Fruit fly (Drosophila melanogaster) whole organism, prepupa: ENCODE results near the gene CG18598.
A peak's percentile ranks its signal among the peaks of the same experiment; 100 is the strongest.

Source experiments
- Blimp-1 ChIP-seq: fragments of 200-800 bp; sonication (Bioruptor generic); optimal IDR thresholded peaks from 3 replicates; lab custom pipeline; 2017; ENCODE audit warnings: missing biosample characterization, missing genetic modification characterization, mild to moderate bottlenecking, moderate library complexity, missing genetic modification reagents
- CG10631 ChIP-seq: fragments of 200-800 bp; sonication (Bioruptor generic); optimal IDR thresholded peaks from 2 replicates; lab custom pipeline; 2016; ENCODE audit warnings: missing biosample characterization, missing genetic modification characterization
- CG11294 ChIP-seq: fragments of 200-800 bp; sonication (Bioruptor generic); IDR thresholded peaks from 2 replicates; pipeline ENCODE4 v1.3.6; 2022; ENCODE audit warnings: missing biosample characterization, missing genetic modification characterization
- CG11762 ChIP-seq: fragments of 200-800 bp; sonication (Bioruptor generic); optimal IDR thresholded peaks from 3 replicates; lab custom pipeline; 2016; ENCODE audit warnings: missing biosample characterization, missing genetic modification characterization; ENCODE audit not compliant: insufficient read depth
- CG11902 ChIP-seq: fragments of 200-800 bp; sonication (Bioruptor generic); optimal IDR thresholded peaks from 3 replicates; lab custom pipeline; 2016; ENCODE audit warnings: missing biosample characterization, missing genetic modification characterization
- CG16779 ChIP-seq: fragments of 200-800 bp; sonication (Bioruptor generic); optimal IDR thresholded peaks from 3 replicates; lab custom pipeline; 2017; ENCODE audit warnings: missing biosample characterization, mild to moderate bottlenecking, missing genetic modification characterization
- CG3032 ChIP-seq: fragments of 200-800 bp; optimal IDR thresholded peaks from 2 replicates; lab custom pipeline; 2019; ENCODE audit warnings: missing biosample characterization, mild to moderate bottlenecking, missing genetic modification characterization, moderate library complexity
- CG31627 ChIP-seq: fragments of 200-800 bp; sonication (Bioruptor generic); optimal IDR thresholded peaks from 3 replicates; lab custom pipeline; 2016; ENCODE audit warnings: missing biosample characterization, missing genetic modification characterization
- CG32006 ChIP-seq: fragments of 200-800 bp; sonication (Bioruptor generic); optimal IDR thresholded peaks from 3 replicates; lab custom pipeline; 2017; ENCODE audit warnings: missing biosample characterization, mild to moderate bottlenecking, missing genetic modification characterization
- CG34406 ChIP-seq: fragments of 200-800 bp; sonication (Bioruptor generic); optimal IDR thresholded peaks from 3 replicates; lab custom pipeline; 2016; ENCODE audit warnings: missing biosample characterization, missing genetic modification characterization
- CG3919 ChIP-seq: fragments of 200-800 bp; sonication (Bioruptor generic); optimal IDR thresholded peaks from 3 replicates; lab custom pipeline; 2016; ENCODE audit warnings: missing biosample characterization, missing genetic modification characterization
- CG4318 ChIP-seq: fragments of 200-800 bp; sonication (Bioruptor generic); optimal IDR thresholded peaks from 3 replicates; lab custom pipeline; 2017; ENCODE audit warnings: missing biosample characterization, mild to moderate bottlenecking, missing genetic modification characterization
- CG6163 ChIP-seq: fragments of 200-800 bp; sonication (Bioruptor generic); IDR thresholded peaks from 3 replicates; pipeline ENCODE4 v1.3.6; 2022; ENCODE audit warnings: missing biosample characterization, missing genetic modification characterization
- CG6276 ChIP-seq: fragments of 200-800 bp; sonication (Bioruptor generic); optimal IDR thresholded peaks from 2 replicates; lab custom pipeline; 2017; ENCODE audit warnings: missing biosample characterization, mild to moderate bottlenecking, missing genetic modification characterization
- CG6792 ChIP-seq: fragments of 200-800 bp; sonication (Bioruptor generic); optimal IDR thresholded peaks from 3 replicates; lab custom pipeline; 2016; ENCODE audit warnings: missing biosample characterization, missing genetic modification characterization
- CG6808 ChIP-seq: fragments of 200-800 bp; sonication (Bioruptor generic); optimal IDR thresholded peaks from 3 replicates; lab custom pipeline; 2017; ENCODE audit warnings: missing biosample characterization, missing genetic modification characterization, mild to moderate bottlenecking, moderate library complexity, missing genetic modification reagents
- CG7368 ChIP-seq: fragments of 200-800 bp; sonication (Bioruptor generic); optimal IDR thresholded peaks from 3 replicates; lab custom pipeline; 2016; ENCODE audit warnings: missing biosample characterization, missing genetic modification characterization
- CG8119 ChIP-seq: fragments of 200-800 bp; sonication (Bioruptor generic); IDR thresholded peaks from 3 replicates; pipeline ENCODE4 v1.3.6; 2022; ENCODE audit warnings: missing biosample characterization, missing genetic modification characterization
- CG8632 ChIP-seq: fragments of 200-800 bp; sonication (Bioruptor generic); optimal IDR thresholded peaks from 3 replicates; lab custom pipeline; 2016; ENCODE audit warnings: missing biosample characterization, missing genetic modification characterization
- CG9139 ChIP-seq: fragments of 200-800 bp; sonication (Bioruptor generic); optimal IDR thresholded peaks from 3 replicates; lab custom pipeline; 2017; ENCODE audit warnings: missing biosample characterization, mild to moderate bottlenecking, missing genetic modification characterization
- Eip75B ChIP-seq: fragments of 200-800 bp; sonication (Bioruptor generic); optimal IDR thresholded peaks from 3 replicates; lab custom pipeline; 2016; ENCODE audit warnings: missing biosample characterization, missing genetic modification characterization
- Eip78C ChIP-seq: fragments of 200-800 bp; sonication (Bioruptor generic); peaks from one replicate; lab custom pipeline; 2016; ENCODE audit warnings: missing biosample characterization, missing genetic modification characterization
- Eip93F ChIP-seq: fragments of 200-800 bp; sonication (Bioruptor generic); optimal IDR thresholded peaks from 2 replicates; lab custom pipeline; 2016; ENCODE audit warnings: missing biosample characterization, mild to moderate bottlenecking, missing genetic modification characterization
- Ets21C ChIP-seq: fragments of 200-800 bp; sonication (Bioruptor generic); optimal IDR thresholded peaks from 3 replicates; lab custom pipeline; 2016; ENCODE audit warnings: missing biosample characterization, missing genetic modification characterization
- Ets96B ChIP-seq: fragments of 200-800 bp; optimal IDR thresholded peaks from 2 replicates; lab custom pipeline; 2019; ENCODE audit warnings: missing biosample characterization, mild to moderate bottlenecking, missing genetic modification characterization, moderate library complexity
- Hr38 ChIP-seq: sonication (Bioruptor generic); optimal IDR thresholded peaks from 2 replicates; lab custom pipeline; 2016; ENCODE audit warnings: missing biosample characterization, missing genetic modification characterization
- Hr39 ChIP-seq: fragments of 200-800 bp; sonication (Bioruptor generic); optimal IDR thresholded peaks from 2 replicates; lab custom pipeline; 2016; ENCODE audit warnings: missing biosample characterization, missing genetic modification characterization
- Lpt ChIP-seq: fragments of 200-800 bp; sonication (Bioruptor generic); optimal IDR thresholded peaks from 3 replicates; lab custom pipeline; 2016; ENCODE audit warnings: missing biosample characterization, missing genetic modification characterization
- OdsH ChIP-seq: fragments of 200-800 bp; sonication (Bioruptor generic); optimal IDR thresholded peaks from 3 replicates; lab custom pipeline; 2016; ENCODE audit warnings: missing biosample characterization, missing genetic modification characterization
- Smox ChIP-seq: fragments of 200-800 bp; sonication (Bioruptor generic); optimal IDR thresholded peaks from 3 replicates; lab custom pipeline; 2016; ENCODE audit warnings: missing biosample characterization, missing genetic modification characterization
- Sox102F ChIP-seq: fragments of 200-800 bp; sonication (Bioruptor generic); optimal IDR thresholded peaks from 2 replicates; lab custom pipeline; 2016; ENCODE audit warnings: missing biosample characterization, mild to moderate bottlenecking, missing genetic modification characterization
- Sox15 ChIP-seq: fragments of 200-800 bp; sonication (Bioruptor generic); optimal IDR thresholded peaks from 3 replicates; lab custom pipeline; 2016; ENCODE audit warnings: missing biosample characterization, missing genetic modification characterization
- achi ChIP-seq: fragments of 200-800 bp; sonication (Bioruptor generic); optimal IDR thresholded peaks from 3 replicates; lab custom pipeline; 2016; ENCODE audit warnings: missing biosample characterization, missing genetic modification characterization
- acj6 ChIP-seq: fragments of 200-800 bp; sonication (Bioruptor generic); optimal IDR thresholded peaks from 3 replicates; lab custom pipeline; 2016; ENCODE audit warnings: missing biosample characterization, missing genetic modification characterization
- cyc ChIP-seq: fragments of 200-800 bp; sonication (Bioruptor generic); optimal IDR thresholded peaks from 3 replicates; lab custom pipeline; 2016; ENCODE audit warnings: missing biosample characterization, missing genetic modification characterization
- dsx ChIP-seq: fragments of 200-800 bp; optimal IDR thresholded peaks from 3 replicates; lab custom pipeline; 2019; ENCODE audit warnings: missing biosample characterization, mild to moderate bottlenecking, missing genetic modification characterization, moderate library complexity; ENCODE audit not compliant: poor library complexity, severe bottlenecking
- eg ChIP-seq: fragments of 200-800 bp; sonication (Bioruptor generic); IDR thresholded peaks from 3 replicates; pipeline ENCODE4 v1.3.6; 2022; ENCODE audit warnings: missing biosample characterization, missing genetic modification characterization
- esn ChIP-seq: fragments of 200-800 bp; sonication (Bioruptor generic); optimal IDR thresholded peaks from 2 replicates; lab custom pipeline; 2016; ENCODE audit warnings: missing biosample characterization, mild to moderate bottlenecking, missing genetic modification characterization, moderate library complexity
- fd59A ChIP-seq: fragments of 200-800 bp; sonication (Bioruptor generic); optimal IDR thresholded peaks from 2 replicates; lab custom pipeline; 2017; ENCODE audit warnings: missing biosample characterization, mild to moderate bottlenecking, missing genetic modification characterization, missing genetic modification reagents
- fd85E ChIP-seq: fragments of 200-800 bp; sonication (Bioruptor generic); optimal IDR thresholded peaks from 3 replicates; lab custom pipeline; 2016; ENCODE audit warnings: missing biosample characterization, missing genetic modification characterization
- lz ChIP-seq: fragments of 200-800 bp; sonication (Bioruptor generic); optimal IDR thresholded peaks from 3 replicates; lab custom pipeline; 2016; ENCODE audit warnings: missing biosample characterization, missing genetic modification characterization
- net ChIP-seq: fragments of 200-800 bp; sonication (Bioruptor generic); optimal IDR thresholded peaks from 3 replicates; lab custom pipeline; 2016; ENCODE audit warnings: missing biosample characterization, missing genetic modification characterization
- salr ChIP-seq, 2 experiments: fragments of 200-800 bp; sonication (Bioruptor generic); optimal IDR thresholded peaks; 3 replicates each; lab custom pipeline; 2016 to 2018; ENCODE audit warnings: missing biosample characterization in 2 of 2, missing genetic modification characterization in 2 of 2, mild to moderate bottlenecking in 1 of 2
- ss ChIP-seq, 2 experiments: fragments of 200-800 bp; sonication (Bioruptor generic); optimal IDR thresholded peaks; 2 replicates in 1 of 2; 3 replicates in 1 of 2; lab custom pipeline; 2017 to 2018; ENCODE audit warnings: mild to moderate bottlenecking in 2 of 2, missing biosample characterization in 2 of 2, missing genetic modification characterization in 2 of 2, moderate library complexity in 1 of 2
- svp ChIP-seq: fragments of 200-800 bp; sonication (Bioruptor generic); peaks from one replicate; lab custom pipeline; 2016; ENCODE audit warnings: missing biosample characterization, missing genetic modification characterization
- topi ChIP-seq: fragments of 200-800 bp; sonication (Bioruptor generic); optimal IDR thresholded peaks from 3 replicates; lab custom pipeline; 2016; ENCODE audit warnings: missing biosample characterization, missing genetic modification characterization
- vri ChIP-seq: fragments of 200-800 bp; sonication (Bioruptor generic); optimal IDR thresholded peaks from 3 replicates; lab custom pipeline; 2016; ENCODE audit warnings: missing biosample characterization, mild to moderate bottlenecking, missing genetic modification characterization

The CG18598 gene

dm6 chr3R:18243718-18244170, 7.2 kb upstream of the CG18598 start (continued):
- TF ChIP-seq vri (GFP tag; lab: Kevin White, UChicago) = peak; percentile 16
- TF ChIP-seq CG32006 (GFP tag; lab: Kevin White, UChicago) = no peak
- TF ChIP-seq ss (GFP tag; optimal IDR thresholded peaks at IDR 0.05; lab: Kevin White, UChicago) = no peak
- no peak for TF ChIP-seq Hr38 (GFP tag; lab: Kevin White, UChicago)
- no peak for TF ChIP-seq CG11294 (GFP tag; lab: Robert Waterston, UW)
- no peak for TF ChIP-seq CG6808 (GFP tag; lab: Kevin White, UChicago)
- no peak for TF ChIP-seq net (GFP tag; lab: Kevin White, UChicago)
- peak; percentile 68 for TF ChIP-seq CG6163
- TF ChIP-seq CG3919 (GFP tag; lab: Kevin White, UChicago) = peak; percentile 41
- TF ChIP-seq Blimp-1 (GFP tag; lab: Kevin White, UChicago) = no peak

dm6 chr3R:18244171-18245043, 6.5 kb upstream of the CG18598 start:
- TF ChIP-seq CG8632 (GFP tag; lab: Kevin White, UChicago) (no peak), CG3032 (tag; lab: Kevin White, UChicago) (no peak), Ets21C (GFP tag; lab: Kevin White, UChicago) (no peak), Eip75B (GFP tag; lab: Kevin White, UChicago) (peak; percentile 57), CG16779 (tag; lab: Kevin White, UChicago) (no peak), acj6 (GFP tag; lab: Kevin White, UChicago) (no peak), topi (no peak), salr (GFP tag; optimal IDR thresholded peaks at IDR 0.05; lab: Kevin White, UChicago) (no peak), eg (GFP tag; lab: Robert Waterston, UW) (peak; percentile 47; the same call in 1 of the 3 replicates), CG3919 (GFP tag; lab: Kevin White, UChicago) (no peak), CG32006 (GFP tag; lab: Kevin White, UChicago) (no peak), cyc (GFP tag; lab: Kevin White, UChicago) (peak; percentile 21), CG31627 (GFP tag; lab: Kevin White, UChicago) (no peak), svp (GFP tag; lab: Kevin White, UChicago) (peak; percentile 100), CG4318 (GFP tag; lab: Kevin White, UChicago) (no peak), fd85E (no peak), CG9139 (GFP tag; lab: Kevin White, UChicago) (no peak), CG11294 (GFP tag; lab: Robert Waterston, UW) (no peak), Ets96B (no peak), Hr38 (GFP tag; lab: Kevin White, UChicago) (no peak), Sox102F (GFP tag; lab: Kevin White, UChicago) (no peak), esn (GFP tag; lab: Kevin White, UChicago) (no peak), CG11902 (GFP tag; lab: Kevin White, UChicago) (no peak), CG11762 (GFP tag; lab: Kevin White, UChicago) (no peak), Eip93F (GFP tag; lab: Kevin White, UChicago) (no peak), dsx (GFP tag; lab: Kevin White, UChicago) (peak; percentile 35), CG10631 (GFP tag; lab: Kevin White, UChicago) (no peak), Lpt (peak; percentile 79), vri (GFP tag; lab: Kevin White, UChicago) (peak; percentile 25), CG7368 (no peak), fd59A (GFP tag; lab: Kevin White, UChicago) (no peak), CG8119 (peak; percentile 19; the same call in 2 of the 3 replicates), CG6276 (no peak), Eip78C (GFP tag; lab: Kevin White, UChicago) (peak; percentile 56), ss (GFP tag; optimal IDR thresholded peaks at IDR 0.05; lab: Kevin White, UChicago) (no peak), Hr39 (GFP tag; lab: Kevin White, UChicago) (no peak), Smox (no peak), CG6792 (GFP tag; lab: Kevin White, UChicago) (peak; percentile 13), lz (no peak), net (GFP tag; lab: Kevin White, UChicago) (no peak), CG34406 (GFP tag; lab: Kevin White, UChicago) (no peak), CG6163 (peak; percentile 65; the same call in 2 of the 3 replicates), achi (GFP tag; lab: Kevin White, UChicago) (no peak), OdsH (GFP tag; lab: Kevin White, UChicago) (no peak), Sox15 (GFP tag; lab: Kevin White, UChicago) (no peak)
